Worm (Caenorhabditis elegans): ENCODE measurements around the gene bath-10.

The bath-10 gene

DNA sequence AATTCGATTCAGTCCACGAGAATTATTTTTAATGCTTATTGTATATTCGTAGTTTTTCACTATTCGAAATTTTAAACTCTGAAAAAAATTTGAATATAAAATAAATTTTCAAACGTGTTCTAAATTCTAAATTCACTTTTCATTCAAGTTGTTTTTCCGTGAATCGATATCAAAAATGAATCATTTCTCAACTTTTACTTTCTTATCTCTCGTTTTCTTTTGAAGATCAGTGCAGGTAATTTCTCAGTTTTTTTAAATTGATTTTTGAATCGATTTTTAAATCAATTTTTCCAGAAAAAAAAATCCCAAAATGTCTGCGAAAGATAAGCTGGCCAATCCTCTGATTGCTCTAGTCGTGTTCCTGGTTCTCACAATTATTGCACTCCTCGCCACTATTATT, 41.6 kb downstream of the bath-10 start, which contains the start of gene nep-6:
Gene nep-6 (plus strand): TSS at position 301 of the 400 bp plus-strand sequence.
- TF ChIP-seq sea-1 (GFP tag; conservative IDR thresholded peaks at IDR 0.05) (no peak), B0310.2 (tag; optimal IDR thresholded peaks at IDR 0.05) (no peak), scrt-1 (GFP tag; IDR thresholded peaks at IDR 0.05) (no peak)

DNA sequence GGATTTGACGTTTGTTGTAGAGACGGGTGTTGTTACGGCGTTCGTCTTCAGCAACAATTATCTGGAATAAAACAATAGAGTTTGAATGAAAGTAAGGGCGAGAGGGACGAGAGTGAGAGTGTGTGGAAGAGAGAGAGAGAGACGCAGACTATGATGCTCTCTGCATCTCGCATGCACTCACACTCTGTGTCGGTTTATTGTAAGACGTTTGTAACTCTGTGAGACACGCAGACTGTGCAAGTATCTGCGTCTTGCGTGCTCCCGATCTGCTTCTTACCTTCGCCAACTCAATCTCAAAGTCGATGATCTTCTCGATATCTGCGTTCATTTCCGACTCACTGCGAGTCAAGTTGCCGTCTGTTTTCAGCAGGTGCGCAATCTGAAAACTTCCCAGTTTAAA, 48.1 kb downstream of the bath-10 start:
- TF ChIP-seq hmg-4 (GFP tag; optimal IDR thresholded peaks at IDR 0.05) (no peak), ets-7 (tag; optimal IDR thresholded peaks at IDR 0.05) (no peak), tbx-11 (GFP tag; IDR thresholded peaks at IDR 0.05) (no peak), hnd-1 (tag; optimal IDR thresholded peaks at IDR 0.05) (no peak), ceh-36 (tag; optimal IDR thresholded peaks at IDR 0.05) (no peak), tra-4 (tag; optimal IDR thresholded peaks at IDR 0.05) (no peak), scrt-1 (GFP tag; IDR thresholded peaks at IDR 0.05) (no peak), ama-1 (optimal IDR thresholded peaks at IDR 0.05) (no peak), sea-1 (GFP tag; conservative IDR thresholded peaks at IDR 0.05) (no peak)

- TF ChIP-seq pes-1 (GFP tag; IDR thresholded peaks at IDR 0.05) (no peak), sea-1 (GFP tag; conservative IDR thresholded peaks at IDR 0.05) (no peak), scrt-1 (GFP tag; IDR thresholded peaks at IDR 0.05) (no peak), hmg-4 (GFP tag; optimal IDR thresholded peaks at IDR 0.05) (no peak), ceh-36 (tag; optimal IDR thresholded peaks at IDR 0.05) (no peak), B0310.2 (tag; optimal IDR thresholded peaks at IDR 0.05) (no peak), tbx-11 (GFP tag; IDR thresholded peaks at IDR 0.05) (no peak), hnd-1 (tag; optimal IDR thresholded peaks at IDR 0.05) (no peak), tbx-37 (GFP tag; conservative IDR thresholded peaks at IDR 0.05) (no peak), hmbx-1 (tag; optimal IDR thresholded peaks at IDR 0.05) (no peak), tra-4 (tag; optimal IDR thresholded peaks at IDR 0.05) (no peak), ceh-13 (GFP tag; optimal IDR thresholded peaks at IDR 0.05) (no peak), aly-1 (tag; optimal IDR thresholded peaks at IDR 0.05) (no peak), ama-1 (optimal IDR thresholded peaks at IDR 0.05) (no peak), ets-7 (tag; optimal IDR thresholded peaks at IDR 0.05) (no peak)
Observed at ce11 chrII:3425433-3425832, 50.6 kb downstream of the bath-10 start, which contains the start of gene nep-11. TSS of gene nep-11 (minus strand) at chrII:3425533.
